Worm (Caenorhabditis elegans): ENCODE results near the gene eif-3.F.

ce11 chrII:9374807-9375206 lies 43.4 kb downstream of the eif-3.F start, which contains the start of gene C06C3.12:
- TF ChIP-seq flt-1 (GFP tag; IDR thresholded peaks at IDR 0.05) (no peak), klf-2 (GFP tag; conservative IDR thresholded peaks at IDR 0.05) (no peak), ztf-29 (GFP tag; IDR thresholded peaks at IDR 0.05) (no peak), med-1 (GFP tag; optimal IDR thresholded peaks at IDR 0.05; ENCODE audit: insufficient read depth) (no peak), cog-1 (tag; optimal IDR thresholded peaks at IDR 0.05) (no peak), ztf-23 (GFP tag; IDR thresholded peaks at IDR 0.05) (no peak), tab-1 (GFP tag; IDR thresholded peaks at IDR 0.05) (no peak), T22C8.4 (GFP tag; IDR thresholded peaks at IDR 0.05) (no peak)

Measured in whole organism, midembryonic.